Fruit fly (Drosophila melanogaster): Measurements from ENCODE around the gene Vps16B.

The Vps16B gene

dm6 chr3R:29782367-29782766 is 33.9 kb downstream of the Vps16B start (continued):
- TF ChIP-seq Xbp1 (GFP tag; optimal IDR thresholded peaks at IDR 0.05) (no peak), CG10366 (GFP tag; IDR thresholded peaks at IDR 0.05) (no peak), CG16779 (GFP tag; IDR thresholded peaks at IDR 0.05) (0 out of 2 replicates have a peak, but pooled peaks have one; percentile 44), Asciz (GFP tag; optimal IDR thresholded peaks at IDR 0.05) (no peak), CG17802 (tag; optimal IDR thresholded peaks at IDR 0.05) (no peak), CG16813 (GFP tag; IDR thresholded peaks at IDR 0.05; ENCODE audit: partially characterized antibody) (no peak), Myb (GFP tag; optimal IDR thresholded peaks at IDR 0.05) (no peak), HLH54F (GFP tag; optimal IDR thresholded peaks at IDR 0.05) (no peak), crol (GFP tag; IDR thresholded peaks at IDR 0.05) (no peak), CoRest (tag; optimal IDR thresholded peaks at IDR 0.05) (no peak), en (GFP tag; optimal IDR thresholded peaks at IDR 0.05) (no peak), ranshi (GFP tag; IDR thresholded peaks at IDR 0.05) (peak; percentile 34; the same call in 1 of the 2 replicates), schlank (tag; optimal IDR thresholded peaks at IDR 0.05) (no peak), Dp (GFP tag; optimal IDR thresholded peaks at IDR 0.05) (no peak), cas (GFP tag; IDR thresholded peaks at IDR 0.05) (no peak), Max (GFP tag; optimal IDR thresholded peaks at IDR 0.05) (no peak), CG10431 (GFP tag; optimal IDR thresholded peaks at IDR 0.05) (no peak), sob (GFP tag; IDR thresholded peaks at IDR 0.05) (peak; percentile 46; the same call in 1 of the 2 replicates), sr (GFP tag; IDR thresholded peaks at IDR 0.05) (peak; percentile 44; the same call in 1 of the 3 replicates), gro (GFP tag; optimal IDR thresholded peaks at IDR 0.05) (peak; percentile 42), E2f1 (GFP tag; IDR thresholded peaks at IDR 0.05) (no peak), CG7928 (GFP tag; optimal IDR thresholded peaks at IDR 0.05) (no peak), ro (GFP tag; IDR thresholded peaks at IDR 0.05) (no peak), corto (GFP tag; optimal IDR thresholded peaks at IDR 0.05) (no peak), CG4360 (GFP tag; IDR thresholded peaks at IDR 0.05) (no peak), CG6254 (GFP tag; optimal IDR thresholded peaks at IDR 0.05) (peak; percentile 10), CG33557 (GFP tag; optimal IDR thresholded peaks at IDR 0.05) (no peak), CG12299 (tag; optimal IDR thresholded peaks at IDR 0.05) (no peak), CG17912 (GFP tag; optimal IDR thresholded peaks at IDR 0.05) (no peak), CG17612 (GFP tag; IDR thresholded peaks at IDR 0.05) (no peak), CG32772 (GFP tag; IDR thresholded peaks at IDR 0.05) (no peak), Rfx (GFP tag; IDR thresholded peaks at IDR 0.05) (peak; percentile 19; the same call in 1 of the 2 replicates), Hr3 (GFP tag; optimal IDR thresholded peaks at IDR 0.05) (no peak), fru (optimal IDR thresholded peaks at IDR 0.05) (no peak), YL-1 (GFP tag; optimal IDR thresholded peaks at IDR 0.05) (no peak), sens (GFP tag) (peak; percentile 42), CG12744 (GFP tag; optimal IDR thresholded peaks at IDR 0.05) (no peak), CG2678 (tag; optimal IDR thresholded peaks at IDR 0.05) (peak; percentile 50), z (GFP tag; IDR thresholded peaks at IDR 0.05) (peak; percentile 98), Awh (GFP tag; IDR thresholded peaks at IDR 0.05) (no peak), CG16863 (GFP tag; optimal IDR thresholded peaks at IDR 0.05) (no peak), Eip74EF (GFP tag; optimal IDR thresholded peaks at IDR 0.05) (no peak), Fer1 (GFP tag; optimal IDR thresholded peaks at IDR 0.05) (peak; percentile 60), E2f2 (GFP tag; IDR thresholded peaks at IDR 0.05) (no peak), nerfin-2 (GFP tag; IDR thresholded peaks at IDR 0.05; ENCODE audit: partially characterized antibody) (no peak), dmrt11E (tag; optimal IDR thresholded peaks at IDR 0.05) (no peak), chinmo (GFP tag; IDR thresholded peaks at IDR 0.05; ENCODE audit: partially characterized antibody) (peak; percentile 96; the same call in 3 of the 4 replicates), Dek (tag; optimal IDR thresholded peaks at IDR 0.05) (no peak), Hand (GFP tag; optimal IDR thresholded peaks at IDR 0.05) (peak; percentile 46), prd (optimal IDR thresholded peaks at IDR 0.05) (no peak), prd (GFP tag; IDR thresholded peaks at IDR 0.05) (no peak), ara (GFP tag; IDR thresholded peaks at IDR 0.05) (no peak)

Data from whole organism, embryonic.